Worm (Caenorhabditis elegans) whole organism, late embryonic: ENCODE measurements around the gene nas-28.

Experiments
- C08G9.2 ChIP-seq: sonication (generic microtip); optimal IDR thresholded peaks from 2 replicates; lab custom pipeline; 2016; ENCODE audit warnings: mild to moderate bottlenecking, missing genetic modification characterization, moderate library complexity, missing compliant biosample characterization
- C38D4.7 ChIP-seq: fragments of 200-800 bp; sonication (Bioruptor generic); optimal IDR thresholded peaks from 2 replicates; lab custom pipeline; 2018; ENCODE audit warnings: mild to moderate bottlenecking, missing genetic modification characterization, moderate library complexity, missing compliant biosample characterization
- K09A11.1 ChIP-seq: sonication (generic microtip); optimal IDR thresholded peaks from 2 replicates; lab custom pipeline; 2017; ENCODE audit warnings: antibody characterized with exemption, mild to moderate bottlenecking, missing genetic modification characterization, missing compliant biosample characterization; ENCODE audit not compliant: insufficient read depth
- Y22D7AL.16 ChIP-seq: sonication (generic microtip); optimal IDR thresholded peaks from 2 replicates; lab custom pipeline; 2016; ENCODE audit warnings: missing genetic modification characterization, missing compliant biosample characterization
- ahr-1 ChIP-seq: sonication (generic microtip); optimal IDR thresholded peaks from 2 replicates; lab custom pipeline; 2016; ENCODE audit warnings: missing genetic modification characterization, missing compliant biosample characterization
- ceh-14 ChIP-seq: sonication (generic microtip); optimal IDR thresholded peaks from 2 replicates; lab custom pipeline; 2016; ENCODE audit warnings: missing genotype, missing genetic modification characterization, missing compliant biosample characterization
- ceh-19 ChIP-seq: fragments of 200-800 bp; sonication (Bioruptor generic); optimal IDR thresholded peaks from 2 replicates; lab custom pipeline; 2018; ENCODE audit warnings: mild to moderate bottlenecking, missing genetic modification characterization, missing compliant biosample characterization
- ceh-22 ChIP-seq: sonication (generic microtip); optimal IDR thresholded peaks from 2 replicates; lab custom pipeline; 2017; ENCODE audit warnings: missing biosample characterization, missing genetic modification characterization
- ceh-30 ChIP-seq: fragments of 150-350 bp; optimal IDR thresholded peaks from 2 replicates; lab custom pipeline; 2014; ENCODE audit warnings: missing biosample characterization, missing genetic modification characterization
- ceh-31 ChIP-seq: sonication (generic microtip); optimal IDR thresholded peaks from 2 replicates; lab custom pipeline; 2016; ENCODE audit warnings: missing genetic modification characterization, missing compliant biosample characterization
- ceh-34 ChIP-seq: sonication (generic microtip); optimal IDR thresholded peaks from 2 replicates; lab custom pipeline; 2016; ENCODE audit warnings: mild to moderate bottlenecking, missing genetic modification characterization, missing compliant biosample characterization
- ceh-48 ChIP-seq: sonication (generic microtip); optimal IDR thresholded peaks from 2 replicates; lab custom pipeline; 2016; ENCODE audit warnings: missing genetic modification characterization, inconsistent platforms, missing compliant biosample characterization
- elt-2 ChIP-seq: sonication (generic microtip); optimal IDR thresholded peaks from 2 replicates; lab custom pipeline; 2016; ENCODE audit warnings: missing genetic modification reagents, missing genetic modification characterization, missing compliant biosample characterization
- fkh-10 ChIP-seq: fragments of 150-350 bp; optimal IDR thresholded peaks from 2 replicates; lab custom pipeline; 2014; ENCODE audit warnings: missing biosample characterization, missing genetic modification reagents, missing genetic modification characterization
- fkh-6 ChIP-seq: sonication (generic microtip); optimal IDR thresholded peaks from 2 replicates; lab custom pipeline; 2016; ENCODE audit warnings: missing genetic modification characterization, missing compliant biosample characterization
- gmeb-2 ChIP-seq: sonication (generic microtip); optimal IDR thresholded peaks from 2 replicates; lab custom pipeline; 2016; ENCODE audit warnings: missing genetic modification characterization, inconsistent platforms, missing compliant biosample characterization
- hlh-15 ChIP-seq: sonication (generic microtip); optimal IDR thresholded peaks from 2 replicates; lab custom pipeline; 2016; ENCODE audit warnings: missing genetic modification characterization, missing compliant biosample characterization
- hlh-30 ChIP-seq: sonication (generic microtip); optimal IDR thresholded peaks from 2 replicates; lab custom pipeline; 2017; ENCODE audit warnings: antibody characterized with exemption, missing genetic modification characterization, missing compliant biosample characterization; ENCODE audit not compliant: insufficient read depth
- hlh-6 ChIP-seq: sonication (generic microtip); optimal IDR thresholded peaks from 2 replicates; lab custom pipeline; 2016; ENCODE audit warnings: missing genotype, missing genetic modification characterization, missing compliant biosample characterization
- lim-6 ChIP-seq: sonication (generic microtip); optimal IDR thresholded peaks from 2 replicates; lab custom pipeline; 2016; ENCODE audit warnings: missing genetic modification characterization, missing compliant biosample characterization
- madf-2 ChIP-seq: sonication (generic microtip); optimal IDR thresholded peaks from 2 replicates; lab custom pipeline; 2017; ENCODE audit warnings: missing genetic modification characterization, missing compliant biosample characterization
- mec-3 ChIP-seq: sonication (generic microtip); optimal IDR thresholded peaks from 2 replicates; lab custom pipeline; 2016; ENCODE audit warnings: borderline replicate concordance, missing genetic modification characterization, missing compliant biosample characterization
- nhr-11 ChIP-seq: fragments of 150-350 bp; optimal IDR thresholded peaks from 2 replicates; lab custom pipeline; 2014; ENCODE audit warnings: missing biosample characterization, missing genetic modification characterization
- npax-4 ChIP-seq: sonication (generic microtip); optimal IDR thresholded peaks from 2 replicates; lab custom pipeline; 2016; ENCODE audit warnings: missing genetic modification characterization, missing compliant biosample characterization
- pha-4 ChIP-seq: fragments of 150-350 bp; optimal IDR thresholded peaks from 2 replicates; lab custom pipeline; 2018; ENCODE audit warnings: missing biosample characterization, missing genetic modification reagents, missing genetic modification characterization
- ref-2 ChIP-seq: sonication (generic microtip); optimal IDR thresholded peaks from 2 replicates; lab custom pipeline; 2016; ENCODE audit warnings: missing genetic modification characterization, missing compliant biosample characterization
- sdc-2 ChIP-seq: sonication (generic microtip); optimal IDR thresholded peaks from 2 replicates; lab custom pipeline; 2016; ENCODE audit warnings: missing genotype, missing genetic modification characterization, missing compliant biosample characterization
- sox-2 ChIP-seq: fragments of 200-800 bp; sonication (Bioruptor generic); IDR thresholded peaks from 2 replicates; pipeline ENCODE4 v1.3.6; 2022; ENCODE audit warnings: missing genetic modification reagents, missing genetic modification characterization, missing compliant biosample characterization
- syd-9 ChIP-seq: sonication (generic microtip); optimal IDR thresholded peaks from 2 replicates; lab custom pipeline; 2016; ENCODE audit warnings: mild to moderate bottlenecking, missing genetic modification characterization, moderate library complexity, missing compliant biosample characterization
- unc-3 ChIP-seq, 2 experiments: fragments of 200-800 bp in 1 of 2; sonication (Bioruptor generic) in 1 of 2; sonication (generic microtip) in 1 of 2; conservative IDR thresholded peaks in 1 of 2; optimal IDR thresholded peaks in 1 of 2; 2 replicates each; pipeline versions ENCODE4 v1.3.6 to Lab custom; 2016 to 2022; ENCODE audit warnings: missing compliant biosample characterization in 2 of 2, missing genetic modification characterization in 2 of 2, missing genetic modification reagents in 1 of 2
- unc-42 ChIP-seq: sonication (generic microtip); optimal IDR thresholded peaks from 2 replicates; lab custom pipeline; 2016; ENCODE audit warnings: missing genotype, missing genetic modification characterization, missing compliant biosample characterization
- unc-86 ChIP-seq: sonication (generic microtip); optimal IDR thresholded peaks from 2 replicates; lab custom pipeline; 2016; ENCODE audit warnings: missing genetic modification characterization, missing compliant biosample characterization
- ztf-16 ChIP-seq: sonication (generic microtip); optimal IDR thresholded peaks from 2 replicates; lab custom pipeline; 2017; ENCODE audit warnings: missing genetic modification characterization, missing compliant biosample characterization

Gene nas-28

DNA sequence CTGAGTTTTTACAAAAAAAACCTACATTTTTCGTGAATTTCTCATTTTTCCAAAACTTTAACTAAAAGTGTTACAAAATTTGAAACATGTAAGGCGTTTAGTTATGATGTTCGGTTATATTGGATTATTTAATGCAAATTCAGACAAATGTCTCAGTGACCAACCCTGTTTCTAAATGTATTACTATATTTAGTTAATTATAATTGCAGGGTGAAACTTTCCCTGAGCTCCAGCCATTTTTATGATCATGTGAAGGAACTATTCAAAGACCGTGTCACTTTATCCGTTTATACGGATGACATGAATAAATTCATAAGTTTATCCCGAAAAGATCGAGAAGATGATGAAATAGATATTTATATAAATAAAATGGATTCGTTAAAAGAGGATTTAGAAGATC, 7.8 kb upstream of the nas-28 start, which contains the start of gene C23G10.5:
Gene C23G10.5 (plus strand): TSS at position 301 of the 400 bp plus-strand sequence.
- TF ChIP-seq ceh-34 (tag; lab: Kevin White, UChicago) = no peak

DNA sequence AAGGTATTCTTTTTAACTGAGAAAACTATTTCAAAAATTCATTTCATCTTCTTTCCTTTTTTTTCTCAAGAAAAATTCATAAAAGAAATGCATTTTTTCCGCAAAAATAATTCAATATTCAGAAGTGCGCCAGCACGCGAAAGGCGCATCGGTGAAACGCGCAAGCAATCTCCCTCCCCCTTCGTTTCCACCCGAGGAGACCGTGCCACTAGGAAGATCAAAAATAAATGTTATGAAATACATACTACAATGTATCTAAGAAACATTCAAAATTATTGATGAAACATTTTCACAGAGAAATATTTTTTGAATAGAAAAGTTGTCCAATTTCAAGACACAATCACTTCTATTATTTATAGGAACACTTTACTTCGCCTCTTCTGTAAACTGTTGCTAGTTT, 5.0 kb upstream of the nas-28 start:
- TF ChIP-seq unc-42 (tag; lab: Kevin White, UChicago) = peak; percentile 9

DNA sequence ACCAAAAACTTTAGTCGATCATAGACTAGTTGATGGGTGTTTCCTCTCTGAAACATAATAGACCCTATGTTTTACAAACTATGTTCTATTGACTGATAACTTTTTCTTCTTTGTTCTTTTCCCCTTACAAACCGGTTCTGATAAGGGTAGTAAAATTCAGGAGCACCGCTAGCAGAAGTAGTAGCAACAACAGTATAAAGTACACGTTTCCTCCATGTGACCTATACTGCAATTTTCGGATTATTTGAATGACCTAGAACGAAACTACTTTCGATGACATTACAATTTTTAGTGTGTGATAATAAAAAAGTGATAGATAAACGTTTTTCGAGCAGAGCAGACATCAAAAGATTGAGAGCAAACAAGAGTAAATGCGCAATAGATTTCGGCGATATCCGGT, 2.7 kb downstream of the nas-28 start:
- TF ChIP-seq elt-2 = peak; percentile 20
- TF ChIP-seq ceh-31 (tag; lab: Kevin White, UChicago) = no peak

DNA sequence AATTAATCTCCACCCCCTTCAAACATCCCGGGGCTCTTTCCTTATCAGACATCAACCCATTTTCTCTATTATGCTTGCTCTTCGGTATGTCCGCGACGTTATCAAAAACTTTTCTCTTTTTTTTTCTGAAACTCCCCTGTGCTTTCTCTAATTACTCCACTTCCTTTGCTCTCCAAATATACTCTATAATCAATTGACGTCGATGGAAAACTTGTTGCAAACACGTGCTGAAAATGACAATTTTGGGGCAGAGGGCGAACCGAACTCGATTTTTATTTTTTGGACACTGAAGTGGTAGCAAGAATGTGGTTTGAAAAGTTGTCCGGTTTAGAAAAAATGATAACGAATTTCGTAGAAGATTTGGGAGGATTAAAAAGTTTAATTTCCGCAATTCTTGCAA, 4.0 kb downstream of the nas-28 start:
- no peak for TF ChIP-seq gmeb-2 (tag; lab: Kevin White, UChicago)
- no peak for TF ChIP-seq ceh-19 (GFP tag; lab: Kevin White, UChicago)
- no peak for TF ChIP-seq ztf-16 (tag; lab: Kevin White, UChicago)
- TF ChIP-seq C38D4.7 (GFP tag; lab: Kevin White, UChicago) = no peak
- TF ChIP-seq unc-3 (GFP tag; conservative IDR thresholded peaks at IDR 0.05; lab: Robert Waterston, UW) = no peak
- no peak for TF ChIP-seq unc-3 (tag; optimal IDR thresholded peaks at IDR 0.05; lab: Kevin White, UChicago)
- TF ChIP-seq sox-2 (GFP tag; lab: Robert Waterston, UW) = no peak
- TF ChIP-seq ceh-14 = no peak
- no peak for TF ChIP-seq hlh-30 (tag; lab: Kevin White, UChicago)
- no peak for TF ChIP-seq hlh-6 (tag; lab: Kevin White, UChicago)

DNA sequence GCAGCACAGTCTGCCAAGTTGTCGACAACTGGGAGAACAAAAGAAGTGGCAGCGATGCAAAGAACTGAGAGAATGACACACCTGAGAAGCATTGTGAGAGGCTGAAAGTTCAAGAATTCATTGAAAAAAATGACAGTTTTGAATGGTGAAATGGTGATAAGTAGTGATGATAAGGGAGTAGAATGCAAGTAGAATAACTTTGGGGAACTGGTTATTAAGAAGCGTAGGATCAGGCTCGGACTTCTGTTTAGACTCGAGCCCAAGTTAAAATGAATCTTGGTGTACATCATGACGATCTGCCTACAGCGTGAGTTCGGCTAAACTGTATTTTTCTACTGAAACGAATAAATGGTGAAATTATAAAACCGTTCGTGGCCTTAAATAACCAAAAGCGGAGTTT, 4.4 kb downstream of the nas-28 start, which contains the start of gene F42A10.7:
Gene F42A10.7 (minus strand): TSS at position 101 of the 400 bp plus-strand sequence.
- TF ChIP-seq ceh-22 (tag; lab: Kevin White, UChicago) = no peak
- TF ChIP-seq ceh-48 (tag; lab: Kevin White, UChicago) = no peak
- no peak for TF ChIP-seq ceh-14
- TF ChIP-seq hlh-15 (tag; lab: Kevin White, UChicago) = no peak
- TF ChIP-seq madf-2 (tag; lab: Kevin White, UChicago) = no peak
- TF ChIP-seq C08G9.2 (tag; lab: Kevin White, UChicago) = no peak
- TF ChIP-seq elt-2 = no peak
- no peak for TF ChIP-seq fkh-10 (GFP tag; lab: Kevin White, UChicago)
- TF ChIP-seq ztf-16 (tag; lab: Kevin White, UChicago) = no peak
- TF ChIP-seq unc-86 (tag; lab: Kevin White, UChicago) = no peak
- no peak for TF ChIP-seq ceh-30 (tag; lab: Kevin White, UChicago)
- no peak for TF ChIP-seq unc-42 (tag; lab: Kevin White, UChicago)
- TF ChIP-seq npax-4 = no peak
- no peak for TF ChIP-seq nhr-11
- no peak for TF ChIP-seq fkh-6 (tag; lab: Kevin White, UChicago)
- no peak for TF ChIP-seq gmeb-2 (tag; lab: Kevin White, UChicago)
- TF ChIP-seq, all 69 proteins: peak for 0

DNA sequence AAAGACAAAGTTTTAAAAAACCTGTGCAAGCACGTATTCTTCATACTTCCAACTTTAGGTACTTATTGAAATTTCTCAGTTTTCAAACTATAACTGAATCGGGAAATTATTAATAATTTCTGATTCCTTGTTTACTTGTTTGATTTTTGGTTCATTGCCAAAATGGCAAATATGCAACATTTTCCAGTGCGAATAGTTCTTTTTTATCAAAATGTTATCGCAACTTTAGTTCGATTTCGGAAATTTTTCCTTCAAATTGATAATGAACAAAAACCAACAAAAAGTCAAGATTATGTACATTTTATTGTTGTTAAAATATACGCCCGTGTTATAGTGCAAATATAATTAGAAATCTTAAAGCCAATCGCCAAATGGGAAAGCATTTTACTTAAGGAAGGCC, 5.4 kb downstream of the nas-28 start:
- TF ChIP-seq unc-3 (GFP tag; conservative IDR thresholded peaks at IDR 0.05; lab: Robert Waterston, UW) (no peak), unc-3 (tag; optimal IDR thresholded peaks at IDR 0.05; lab: Kevin White, UChicago) (no peak), ceh-48 (tag; lab: Kevin White, UChicago) (no peak), syd-9 (tag; lab: Kevin White, UChicago) (no peak), K09A11.1 (tag; lab: Kevin White, UChicago) (no peak), npax-4 (no peak), lim-6 (tag; lab: Kevin White, UChicago) (no peak), ref-2 (tag; lab: Kevin White, UChicago) (no peak), pha-4 (tag; lab: Kevin White, UChicago) (no peak), ceh-34 (tag; lab: Kevin White, UChicago) (no peak), ahr-1 (tag; lab: Kevin White, UChicago) (no peak), sdc-2 (no peak), mec-3 (tag; lab: Kevin White, UChicago) (no peak), Y22D7AL.16 (tag; lab: Kevin White, UChicago) (no peak)
- TF ChIP-seq, all 69 proteins: peak for 0
